Worm (Caenorhabditis elegans) whole organism, L4 larva: ENCODE measurements around the gene ucr-2.3.

Experiments used
- F10B5.3 ChIP-seq: sonication (generic microtip); optimal IDR thresholded peaks from 2 replicates; lab custom pipeline; 2016; ENCODE audit warnings: mild to moderate bottlenecking, missing genetic modification characterization, missing compliant biosample characterization
- F44E2.7 ChIP-seq: fragments of 200-800 bp; sonication (Bioruptor generic); IDR thresholded peaks from 2 replicates; pipeline ENCODE4 v2.1.2; 2022; ENCODE audit warnings: missing genetic modification characterization, missing compliant biosample characterization
- Y105C5A.15 ChIP-seq: fragments of 200-800 bp; sonication (Bioruptor generic); IDR thresholded peaks from 2 replicates; pipeline ENCODE4 v1.3.6; 2022; ENCODE audit warnings: missing genetic modification characterization, missing compliant biosample characterization
- Y5F2A.4 ChIP-seq: fragments of 200-800 bp; sonication (Bioruptor generic); optimal IDR thresholded peaks from 2 replicates; lab custom pipeline; 2018; ENCODE audit warnings: mild to moderate bottlenecking, missing genetic modification characterization, missing compliant biosample characterization
- ZK337.2 ChIP-seq: fragments of 200-800 bp; sonication (Bioruptor generic); IDR thresholded peaks from 2 replicates; pipeline ENCODE4 v1.3.6; 2022; ENCODE audit warnings: missing genetic modification reagents, missing genetic modification characterization, missing compliant biosample characterization
- aha-1 ChIP-seq: fragments of 150-350 bp; peaks from one replicate; lab custom pipeline; 2014; ENCODE audit warnings: missing biosample characterization, missing genetic modification characterization
- arid-1 ChIP-seq: fragments of 200-800 bp; sonication (Bioruptor generic); conservative IDR thresholded peaks from 2 replicates; pipeline ENCODE4 v1.3.6; 2022; ENCODE audit warnings: missing genetic modification reagents, missing genetic modification characterization, missing compliant biosample characterization
- attf-4 ChIP-seq: sonication (generic microtip); optimal IDR thresholded peaks from 3 replicates; lab custom pipeline; 2017; ENCODE audit warnings: missing biosample characterization, missing genetic modification characterization
- ceh-28 ChIP-seq: fragments of 150-350 bp; optimal IDR thresholded peaks from 2 replicates; lab custom pipeline; 2014; ENCODE audit warnings: missing biosample characterization, missing genetic modification reagents, missing genetic modification characterization
- ceh-32 ChIP-seq: sonication (generic microtip); optimal IDR thresholded peaks from 2 replicates; lab custom pipeline; 2016; ENCODE audit warnings: mild to moderate bottlenecking, missing genetic modification characterization, missing compliant biosample characterization; ENCODE audit not compliant: poor library complexity
- ceh-44 ChIP-seq: fragments of 200-800 bp; sonication (Bioruptor generic); IDR thresholded peaks from 2 replicates; pipeline ENCODE4 v1.3.6; 2022; ENCODE audit warnings: missing genetic modification reagents, missing genetic modification characterization, missing compliant biosample characterization
- daf-16 ChIP-seq, 3 experiments: sonication (generic microtip); optimal IDR thresholded peaks; 2 replicates each; lab custom pipeline; 2016 to 2017; ENCODE audit warnings: missing genetic modification characterization in 3 of 3, missing genetic modification reagents in 3 of 3, mild to moderate bottlenecking in 2 of 3, missing compliant biosample characterization in 2 of 3, missing biosample characterization in 1 of 3, moderate library complexity in 1 of 3
- dmd-6 ChIP-seq: fragments of 200-800 bp; sonication (Bioruptor generic); IDR thresholded peaks from 2 replicates; pipeline ENCODE4 v1.3.6; 2022; ENCODE audit warnings: missing genetic modification reagents, missing genetic modification characterization, missing compliant biosample characterization
- dmd-9 ChIP-seq: fragments of 200-800 bp; sonication (Bioruptor generic); IDR thresholded peaks from 2 replicates; pipeline ENCODE4 v1.3.6; 2022; ENCODE audit warnings: missing genetic modification reagents, missing genetic modification characterization, missing compliant biosample characterization
- dpl-1 ChIP-seq: fragments of 150-350 bp; optimal IDR thresholded peaks from 2 replicates; lab custom pipeline; 2014; ENCODE audit warnings: missing biosample characterization, missing genetic modification reagents, missing genetic modification characterization
- dve-1 ChIP-seq: sonication (generic microtip); optimal IDR thresholded peaks from 2 replicates; lab custom pipeline; 2017; ENCODE audit warnings: antibody characterized with exemption, mild to moderate bottlenecking, missing genetic modification characterization, missing compliant biosample characterization; ENCODE audit not compliant: insufficient read depth
- egl-43 ChIP-seq: fragments of 200-800 bp; sonication (Bioruptor generic); IDR thresholded peaks from 2 replicates; pipeline ENCODE4 v1.3.6; 2022; ENCODE audit warnings: missing genetic modification reagents, missing genetic modification characterization, missing compliant biosample characterization
- fos-1 ChIP-seq: fragments of 150-350 bp; optimal IDR thresholded peaks from 2 replicates; lab custom pipeline; 2014; ENCODE audit warnings: missing biosample characterization, missing genetic modification characterization
- gei-8 ChIP-seq: fragments of 200-800 bp; sonication (Bioruptor generic); optimal IDR thresholded peaks from 2 replicates; lab custom pipeline; 2018; ENCODE audit warnings: mild to moderate bottlenecking, missing genetic modification characterization, missing compliant biosample characterization
- hif-1 ChIP-seq, 2 experiments: sonication (generic microtip); optimal IDR thresholded peaks; 2 replicates each; lab custom pipeline; 2016 to 2017; ENCODE audit warnings: missing compliant biosample characterization in 2 of 2, missing genetic modification characterization in 2 of 2, missing genetic modification reagents in 2 of 2, missing genotype in 2 of 2, mild to moderate bottlenecking in 1 of 2
- hlh-11 ChIP-seq: fragments of 200-800 bp; sonication (Bioruptor generic); optimal IDR thresholded peaks from 2 replicates; lab custom pipeline; 2018; ENCODE audit warnings: mild to moderate bottlenecking, missing genetic modification characterization, missing compliant biosample characterization
- jun-1 ChIP-seq: fragments of 150-350 bp; optimal IDR thresholded peaks from 2 replicates; lab custom pipeline; 2014; ENCODE audit warnings: missing biosample characterization, missing genetic modification reagents, missing genetic modification characterization
- lim-7 ChIP-seq: fragments of 200-800 bp; sonication (Bioruptor generic); IDR thresholded peaks from 2 replicates; pipeline ENCODE4 v1.3.6; 2022; ENCODE audit warnings: missing genetic modification characterization, missing compliant biosample characterization
- lin-13 ChIP-seq: fragments of 150-350 bp; optimal IDR thresholded peaks from 2 replicates; lab custom pipeline; 2014; ENCODE audit warnings: missing biosample characterization, missing genetic modification reagents, missing genetic modification characterization
- lin-15B ChIP-seq: fragments of 150-350 bp; sonication (generic microtip); optimal IDR thresholded peaks from 3 replicates; lab custom pipeline; 2014; ENCODE audit warnings: missing biosample characterization, missing genetic modification characterization
- lin-38 ChIP-seq: fragments of 200-800 bp; sonication (Bioruptor generic); IDR thresholded peaks from 2 replicates; pipeline ENCODE4 v1.3.6; 2022; ENCODE audit warnings: missing genetic modification reagents, missing genetic modification characterization, missing compliant biosample characterization
- madf-5 ChIP-seq, 2 experiments: fragments of 200-800 bp; sonication (Bioruptor generic); IDR thresholded peaks; 2 replicates each; pipeline ENCODE4 v1.3.6; 2022; ENCODE audit warnings: missing compliant biosample characterization in 2 of 2, missing genetic modification characterization in 2 of 2
- mdl-1 ChIP-seq, 2 experiments: fragments of 150-350 bp in 1 of 2; sonication (generic microtip) in 1 of 2; optimal IDR thresholded peaks; 2 replicates each; lab custom pipeline; 2014 to 2017; ENCODE audit warnings: missing biosample characterization in 2 of 2, missing genetic modification characterization in 2 of 2
- mes-2 ChIP-seq: sonication (generic microtip); optimal IDR thresholded peaks from 2 replicates; lab custom pipeline; 2016; ENCODE audit warnings: missing genotype, mild to moderate bottlenecking, missing genetic modification characterization, missing compliant biosample characterization; ENCODE audit not compliant: poor library complexity, severe bottlenecking
- mxl-2 ChIP-seq: fragments of 200-800 bp; sonication (Bioruptor generic); conservative IDR thresholded peaks from 2 replicates; pipeline ENCODE4 v1.3.6; 2022; ENCODE audit warnings: missing genetic modification reagents, missing genetic modification characterization, missing compliant biosample characterization
- nhr-237 ChIP-seq: sonication (generic microtip); optimal IDR thresholded peaks from 2 replicates; lab custom pipeline; 2017; ENCODE audit warnings: missing biosample characterization, missing genetic modification characterization
- nhr-28 ChIP-seq: fragments of 150-350 bp; optimal IDR thresholded peaks from 2 replicates; lab custom pipeline; 2014; ENCODE audit warnings: missing biosample characterization, missing genetic modification characterization
- nhr-6 ChIP-seq: fragments of 150-350 bp; optimal IDR thresholded peaks from 2 replicates; lab custom pipeline; 2014; ENCODE audit warnings: missing biosample characterization, missing genetic modification characterization
- nhr-76 ChIP-seq: fragments of 150-350 bp; optimal IDR thresholded peaks from 2 replicates; lab custom pipeline; 2014; ENCODE audit warnings: missing biosample characterization, missing genetic modification characterization
- pqm-1 ChIP-seq: sonication (generic microtip); optimal IDR thresholded peaks from 2 replicates; lab custom pipeline; 2017; ENCODE audit warnings: missing biosample characterization, missing genetic modification characterization
- rbr-2 ChIP-seq: sonication (generic microtip); optimal IDR thresholded peaks from 2 replicates; lab custom pipeline; 2016; ENCODE audit warnings: missing genotype, missing genetic modification characterization, missing compliant biosample characterization
- snpc-1.2 ChIP-seq: fragments of 200-800 bp; sonication (Bioruptor generic); IDR thresholded peaks from 2 replicates; pipeline ENCODE4 v1.3.6; 2022; ENCODE audit warnings: missing genetic modification reagents, missing genetic modification characterization, missing compliant biosample characterization
- spr-1 ChIP-seq: sonication (generic microtip); optimal IDR thresholded peaks from 2 replicates; lab custom pipeline; 2016; ENCODE audit warnings: mild to moderate bottlenecking, missing genetic modification characterization, missing compliant biosample characterization
- spr-3 ChIP-seq: fragments of 200-800 bp; sonication (Bioruptor generic); optimal IDR thresholded peaks from 2 replicates; lab custom pipeline; 2018; ENCODE audit warnings: mild to moderate bottlenecking, missing genetic modification characterization, missing compliant biosample characterization
- tag-97 ChIP-seq: fragments of 200-800 bp; sonication (Bioruptor generic); IDR thresholded peaks from 2 replicates; pipeline ENCODE4 v1.3.6; 2022; ENCODE audit warnings: missing genetic modification characterization, missing compliant biosample characterization
- unc-130 ChIP-seq: sonication (generic microtip); optimal IDR thresholded peaks from 2 replicates; lab custom pipeline; 2016; ENCODE audit warnings: missing genetic modification reagents, missing genetic modification characterization, missing compliant biosample characterization
- zfp-2 ChIP-seq: sonication (generic microtip); optimal IDR thresholded peaks from 2 replicates; lab custom pipeline; 2016; ENCODE audit warnings: mild to moderate bottlenecking, missing genetic modification characterization, missing compliant biosample characterization

The ucr-2.3 gene

DNA sequence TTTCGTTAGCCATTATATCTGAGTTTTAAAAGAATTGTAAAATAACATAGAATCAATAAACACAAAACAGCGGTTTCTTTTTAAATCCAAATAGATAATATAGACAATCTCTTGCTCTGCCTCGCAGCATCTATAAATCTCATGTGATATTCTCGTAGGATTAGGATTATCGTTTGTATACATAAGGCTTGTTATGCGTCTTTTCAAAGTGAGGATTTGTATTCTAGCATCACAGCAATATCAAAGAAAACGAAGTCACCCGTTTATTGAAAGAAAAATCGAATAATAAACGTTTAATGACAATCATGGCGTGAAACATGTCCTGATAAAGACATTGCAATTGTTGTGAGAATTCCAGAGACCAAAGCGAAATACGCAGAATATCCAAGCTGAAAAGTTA is 7.3 kb upstream of the ucr-2.3 start, which contains the start of the genes T24C4.3 and clc-20:
TSS of gene T24C4.3 (minus strand) at position 101 of the 400 bp plus-strand sequence.
TSS of gene clc-20 (plus strand) at position 211 of the 400 bp plus-strand sequence.
- TF ChIP-seq Y5F2A.4 (GFP tag; lab: Kevin White, UChicago) (no peak), aha-1 (tag; lab: Kevin White, UChicago) (peak; percentile 11)

DNA sequence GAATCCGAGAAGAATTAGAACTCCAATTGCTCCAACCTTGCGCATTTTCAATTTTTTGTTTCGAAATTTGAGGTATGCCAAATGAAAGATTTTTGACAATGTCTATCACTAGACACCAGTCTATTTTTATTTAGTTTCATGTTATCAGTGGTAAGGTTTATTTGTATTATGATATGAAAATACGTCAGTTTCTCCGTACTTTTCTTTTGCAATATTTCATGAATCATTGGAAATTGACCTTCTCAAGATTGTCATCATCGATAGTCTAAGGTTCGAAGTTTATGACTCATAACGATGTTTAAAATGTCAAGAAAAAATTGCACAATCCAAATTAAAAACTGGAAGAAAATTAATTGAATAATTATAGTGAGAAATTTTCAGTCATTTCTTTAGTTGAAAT is 6.2 kb upstream of the ucr-2.3 start, which contains the start of gene clc-19:
TSS of gene clc-19 (minus strand) at position 135 of the 400 bp plus-strand sequence.
- TF ChIP-seq ZK337.2 (GFP tag; lab: Robert Waterston, UW) (no peak), daf-16 (GFP tag; optimal IDR thresholded peaks at IDR 0.05; lab: Kevin White, UChicago) (no peak), daf-16 (tag; optimal IDR thresholded peaks at IDR 0.05; lab: Kevin White, UChicago) (peak; percentile 19), nhr-76 (no peak), ceh-32 (no peak), snpc-1.2 (GFP tag; lab: Robert Waterston, UW) (no peak), tag-97 (GFP tag; lab: Robert Waterston, UW) (no peak), dve-1 (peak; percentile 31), rbr-2 (tag; lab: Kevin White, UChicago) (no peak), dmd-6 (peak; percentile 35; the same call in 1 of the 2 replicates), pqm-1 (tag; lab: Kevin White, UChicago) (peak; percentile 49), F44E2.7 (GFP tag; lab: Robert Waterston, UW) (no peak), dmd-9 (GFP tag; lab: Robert Waterston, UW) (no peak), dpl-1 (no peak), jun-1 (tag; lab: Kevin White, UChicago) (no peak), lin-15B (no peak), nhr-6 (tag; lab: Kevin White, UChicago) (peak; percentile 54), nhr-237 (tag; lab: Kevin White, UChicago) (no peak)

DNA sequence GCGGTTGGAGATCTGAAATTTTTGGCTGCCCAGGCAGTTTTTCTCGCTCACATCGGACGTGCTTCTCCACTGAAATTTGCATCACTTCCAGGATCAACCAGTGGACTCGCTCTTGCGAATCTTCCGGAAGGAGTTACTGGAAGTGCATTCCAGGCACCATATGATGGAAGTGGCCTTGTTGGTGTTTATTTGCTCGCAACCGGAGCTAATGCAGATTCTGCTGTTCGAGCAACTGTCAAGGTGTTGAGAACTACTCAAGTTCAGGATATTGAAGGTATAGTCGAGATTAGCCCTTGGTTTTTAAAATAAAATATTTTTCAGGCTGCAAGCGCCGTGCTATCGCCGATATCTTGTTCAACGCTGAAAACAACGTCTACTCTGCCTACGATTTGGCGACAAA is 1.2 kb downstream of the ucr-2.3 start:
- TF ChIP-seq dmd-6: 0 out of 2 replicates have a peak, but pooled peaks have one; percentile 11
- TF ChIP-seq egl-43 (GFP tag; lab: Robert Waterston, UW): no peak

DNA sequence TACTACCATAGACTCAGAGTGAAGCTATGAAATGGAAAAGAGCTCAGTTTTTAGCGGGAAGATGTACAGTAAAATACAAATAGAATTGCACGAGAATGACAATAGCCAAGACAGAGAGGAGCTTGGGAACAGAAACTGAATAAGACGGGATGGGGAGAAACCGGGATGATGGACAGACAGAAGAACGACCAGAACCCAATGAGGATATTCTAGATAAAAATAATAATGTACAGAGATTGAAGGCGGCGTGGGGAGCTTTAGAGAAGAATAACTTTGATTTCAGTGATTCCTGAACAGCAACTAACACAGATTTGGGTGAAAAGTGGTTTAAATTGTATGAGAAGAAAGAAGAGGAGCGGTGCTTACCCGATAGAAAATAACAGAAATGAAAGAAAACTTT is 1.8 kb downstream of the ucr-2.3 start:
- TF ChIP-seq spr-3 (GFP tag; lab: Kevin White, UChicago) (no peak), F10B5.3 (tag; lab: Kevin White, UChicago) (no peak), mes-2 (tag; lab: Kevin White, UChicago) (peak; percentile 15), ceh-44 (no peak), mdl-1 (tag; optimal IDR thresholded peaks at IDR 0.05; lab: Kevin White, UChicago) (no peak), lin-38 (GFP tag; lab: Robert Waterston, UW) (peak; percentile 36; the same call in 1 of the 2 replicates), unc-130 (GFP tag; lab: Kevin White, UChicago) (peak; percentile 46)

DNA sequence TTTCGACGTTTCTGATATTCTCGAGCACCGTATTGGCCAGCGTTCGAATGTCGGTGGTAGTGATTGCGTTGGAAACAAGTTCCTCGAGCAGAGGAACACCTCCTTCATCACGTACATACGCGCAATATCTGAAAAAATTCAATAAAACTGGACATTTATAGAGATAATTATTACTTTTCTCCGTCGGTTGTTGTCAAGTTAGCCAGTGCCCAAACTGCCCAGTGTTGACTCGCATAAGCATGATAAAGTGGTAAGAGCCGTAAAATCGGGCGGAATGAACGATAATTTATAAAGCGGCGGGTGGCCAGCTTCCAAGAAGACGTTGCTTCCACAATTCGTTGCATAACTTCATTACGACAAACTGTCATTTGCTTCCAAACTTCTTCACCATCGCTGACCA is 3.9 kb downstream of the ucr-2.3 start:
- TF ChIP-seq fos-1 (no peak), Y105C5A.15 (GFP tag; lab: Robert Waterston, UW) (no peak), hif-1 (tag; optimal IDR thresholded peaks at IDR 0.05; lab: Kevin White, UChicago) (no peak)

DNA sequence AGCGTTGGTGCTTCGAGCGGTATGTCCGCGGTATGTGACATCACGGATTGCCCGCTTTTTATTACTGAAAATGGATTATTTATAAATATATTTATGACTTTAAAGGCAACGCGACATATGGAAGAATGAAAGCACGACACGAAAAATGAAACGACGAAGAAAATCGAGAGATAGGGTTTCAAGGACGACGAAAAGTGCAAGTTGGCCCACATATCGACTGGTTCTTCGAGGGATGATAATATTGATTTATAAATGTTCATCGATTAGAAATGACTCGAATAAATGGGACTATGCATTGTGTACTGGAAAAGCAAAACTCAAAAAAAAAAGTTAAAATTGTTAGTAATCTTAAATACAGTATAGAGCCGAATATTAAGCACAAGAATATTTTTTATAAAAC is 7.1 kb downstream of the ucr-2.3 start, which contains the start of gene zer-1:
TSS of gene zer-1 (minus strand) at position 68 of the 400 bp plus-strand sequence.
- no peak for TF ChIP-seq arid-1 (GFP tag; lab: Robert Waterston, UW)
- TF ChIP-seq madf-5 (GFP tag; IDR thresholded peaks at IDR 0.05; lab: Robert Waterston, UW): no peak
- no peak for TF ChIP-seq ceh-44
- no peak for TF ChIP-seq mdl-1 (tag; optimal IDR thresholded peaks at IDR 0.05; lab: Kevin White, UChicago)
- no peak for TF ChIP-seq Y5F2A.4 (GFP tag; lab: Kevin White, UChicago)
- TF ChIP-seq lim-7: no peak
- no peak for TF ChIP-seq ceh-32
- no peak for TF ChIP-seq spr-1
- no peak for TF ChIP-seq attf-4 (tag; lab: Kevin White, UChicago)
- TF ChIP-seq hlh-11: no peak
- no peak for TF ChIP-seq zfp-2 (tag; lab: Kevin White, UChicago)
- no peak for TF ChIP-seq nhr-76
- TF ChIP-seq lin-13 (GFP tag; lab: Kevin White, UChicago): no peak
- TF ChIP-seq mxl-2 (GFP tag; lab: Robert Waterston, UW): no peak
- TF ChIP-seq ZK337.2 (GFP tag; lab: Robert Waterston, UW): no peak
- TF ChIP-seq aha-1 (tag; lab: Kevin White, UChicago): no peak
- TF ChIP-seq gei-8 (GFP tag; lab: Kevin White, UChicago): no peak
- TF ChIP-seq nhr-28 (tag; lab: Kevin White, UChicago): no peak
- no peak for TF ChIP-seq ceh-28
